Worm (Caenorhabditis elegans): ENCODE measurements around the gene dnj-1.

The dnj-1 gene

ce11 chrIV:11352768-11353167 is 53.9 kb downstream of the dnj-1 start:
- TF ChIP-seq sptf-1 (tag; optimal IDR thresholded peaks at IDR 0.05) (no peak), nhr-237 (tag; optimal IDR thresholded peaks at IDR 0.05) (no peak), elt-3 (tag; optimal IDR thresholded peaks at IDR 0.05) (no peak), M03D4.4 (tag; optimal IDR thresholded peaks at IDR 0.05) (no peak)

- TF ChIP-seq elt-3 (tag; optimal IDR thresholded peaks at IDR 0.05) = no peak
- TF ChIP-seq unc-62 (GFP tag; optimal IDR thresholded peaks at IDR 0.05) = peak; percentile 55
- TF ChIP-seq unc-120 (tag; optimal IDR thresholded peaks at IDR 0.05; ENCODE audit: poor library complexity, severe bottlenecking) = peak; percentile 83
Measured at ce11 chrIV:11353946-11354458, 55.2 kb downstream of the dnj-1 start, which contains the start of gene T01G1.2. T01G1.2 (plus strand) TSS chrIV:11354408.

Data from whole organism, mixed stage, embryonic.